Fruit fly (Drosophila melanogaster): ENCODE data around the gene Edg78E.

Gene Edg78E

dm6 chr3L:21252932-21253760 is 44.5 kb downstream of the Edg78E start:
- TF ChIP-seq Sin3A (optimal IDR thresholded peaks at IDR 0.05) (no peak), Myc (optimal IDR thresholded peaks at IDR 0.05) (no peak), psq (optimal IDR thresholded peaks at IDR 0.05) (no peak), insv (optimal IDR thresholded peaks at IDR 0.05) (no peak), h (optimal IDR thresholded peaks at IDR 0.05) (no peak), ttk (optimal IDR thresholded peaks at IDR 0.05) (no peak)

DNA sequence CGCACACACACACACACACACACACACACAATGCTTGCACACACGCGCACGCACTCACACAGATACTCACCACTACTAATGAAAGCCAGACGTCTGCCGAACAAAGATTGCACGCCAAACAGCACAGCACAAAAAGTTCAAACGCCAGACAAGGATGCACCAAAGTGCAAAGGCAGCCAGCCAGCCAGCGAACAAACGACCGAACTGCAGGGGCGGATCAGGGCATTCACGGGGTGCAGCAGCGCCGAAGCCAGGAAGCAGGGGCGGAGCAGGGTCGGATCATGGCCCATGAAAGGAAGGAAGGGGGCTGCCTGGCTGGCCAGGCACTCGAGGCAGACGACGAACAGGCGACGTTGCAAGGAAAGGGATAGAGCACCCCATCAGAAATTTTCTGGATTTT is 45.1 kb downstream of the Edg78E start:
- no peak for TF ChIP-seq Myc (optimal IDR thresholded peaks at IDR 0.05)
- TF ChIP-seq h (optimal IDR thresholded peaks at IDR 0.05), result no peak
- no peak for TF ChIP-seq ttk (optimal IDR thresholded peaks at IDR 0.05)
- no peak for TF ChIP-seq insv (optimal IDR thresholded peaks at IDR 0.05)
- no peak for TF ChIP-seq Sin3A (optimal IDR thresholded peaks at IDR 0.05)

dm6 chr3L:21251381-21251780 is 46.2 kb downstream of the Edg78E start:
- no peak for TF ChIP-seq ttk (optimal IDR thresholded peaks at IDR 0.05)
- no peak for TF ChIP-seq Sin3A (optimal IDR thresholded peaks at IDR 0.05)
- no peak for TF ChIP-seq insv (optimal IDR thresholded peaks at IDR 0.05)
- TF ChIP-seq h (optimal IDR thresholded peaks at IDR 0.05), result no peak
- no peak for TF ChIP-seq Myc (optimal IDR thresholded peaks at IDR 0.05)
- TF ChIP-seq psq (optimal IDR thresholded peaks at IDR 0.05), result no peak

Measured in Kc167 (cell line).